Worm (Caenorhabditis elegans) whole organism, L4 larva: ENCODE data around the gene pha-2.

Source experiments
- F10B5.3 ChIP-seq: sonication (generic microtip); optimal IDR thresholded peaks from 2 replicates; lab custom pipeline; 2016; ENCODE audit warnings: mild to moderate bottlenecking, missing genetic modification characterization, missing compliant biosample characterization
- F44E2.7 ChIP-seq: fragments of 200-800 bp; sonication (Bioruptor generic); IDR thresholded peaks from 2 replicates; pipeline ENCODE4 v2.1.2; 2022; ENCODE audit warnings: missing genetic modification characterization, missing compliant biosample characterization
- F49E8.2 ChIP-seq: sonication (generic microtip); optimal IDR thresholded peaks from 2 replicates; lab custom pipeline; 2016; ENCODE audit warnings: missing compliant biosample characterization, mild to moderate bottlenecking, missing genetic modification characterization, borderline replicate concordance
- T26A8.4 ChIP-seq: fragments of 200-800 bp; sonication (Bioruptor generic); IDR thresholded peaks from 2 replicates; pipeline ENCODE4 v1.3.6; 2022; ENCODE audit warnings: missing genetic modification characterization, missing compliant biosample characterization
- Y105C5A.15 ChIP-seq: fragments of 200-800 bp; sonication (Bioruptor generic); IDR thresholded peaks from 2 replicates; pipeline ENCODE4 v1.3.6; 2022; ENCODE audit warnings: missing genetic modification characterization, missing compliant biosample characterization
- Y48G9A.11 ChIP-seq: fragments of 200-800 bp; sonication (Bioruptor generic); IDR thresholded peaks from 2 replicates; pipeline ENCODE4 v1.3.6; 2022; ENCODE audit warnings: missing genetic modification reagents, missing genetic modification characterization, missing compliant biosample characterization
- aha-1 ChIP-seq: fragments of 150-350 bp; peaks from one replicate; lab custom pipeline; 2014; ENCODE audit warnings: missing biosample characterization, missing genetic modification characterization
- ama-1 ChIP-seq: fragments of 150-350 bp; optimal IDR thresholded peaks from 2 replicates; lab custom pipeline; 2014; ENCODE audit warnings: inconsistent platforms, mixed read lengths
- arid-1 ChIP-seq: fragments of 200-800 bp; sonication (Bioruptor generic); conservative IDR thresholded peaks from 2 replicates; pipeline ENCODE4 v1.3.6; 2022; ENCODE audit warnings: missing genetic modification reagents, missing genetic modification characterization, missing compliant biosample characterization
- ceh-20 ChIP-seq: fragments of 200-800 bp; sonication (Bioruptor generic); IDR thresholded peaks from 2 replicates; pipeline ENCODE4 v1.3.6; 2022; ENCODE audit warnings: missing genetic modification reagents, missing genetic modification characterization, missing compliant biosample characterization
- ceh-28 ChIP-seq: fragments of 150-350 bp; optimal IDR thresholded peaks from 2 replicates; lab custom pipeline; 2014; ENCODE audit warnings: missing biosample characterization, missing genetic modification reagents, missing genetic modification characterization
- ceh-44 ChIP-seq: fragments of 200-800 bp; sonication (Bioruptor generic); IDR thresholded peaks from 2 replicates; pipeline ENCODE4 v1.3.6; 2022; ENCODE audit warnings: missing genetic modification reagents, missing genetic modification characterization, missing compliant biosample characterization
- ces-1 ChIP-seq: fragments of 150-350 bp; sonication (generic microtip); optimal IDR thresholded peaks from 4 replicates; lab custom pipeline; 2014; ENCODE audit warnings: missing biosample characterization, missing genetic modification reagents, missing genetic modification characterization
- daf-16 ChIP-seq, 3 experiments: sonication (generic microtip); optimal IDR thresholded peaks; 2 replicates each; lab custom pipeline; 2016 to 2017; ENCODE audit warnings: missing genetic modification characterization in 3 of 3, missing genetic modification reagents in 3 of 3, mild to moderate bottlenecking in 2 of 3, missing compliant biosample characterization in 2 of 3, missing biosample characterization in 1 of 3, moderate library complexity in 1 of 3
- daf-19 ChIP-seq: fragments of 200-800 bp; sonication (Bioruptor generic); conservative IDR thresholded peaks from 2 replicates; pipeline ENCODE4 v1.3.6; 2022; ENCODE audit warnings: missing genetic modification characterization, missing compliant biosample characterization
- daf-8 ChIP-seq: fragments of 200-800 bp; sonication (Bioruptor generic); IDR thresholded peaks from 2 replicates; pipeline ENCODE4 v1.3.6; 2022; ENCODE audit warnings: missing genetic modification characterization, missing compliant biosample characterization
- dpl-1 ChIP-seq: fragments of 150-350 bp; optimal IDR thresholded peaks from 2 replicates; lab custom pipeline; 2014; ENCODE audit warnings: missing biosample characterization, missing genetic modification reagents, missing genetic modification characterization
- duxl-1 ChIP-seq: sonication (generic microtip); optimal IDR thresholded peaks from 2 replicates; lab custom pipeline; 2016; ENCODE audit warnings: mild to moderate bottlenecking, missing genetic modification characterization, moderate library complexity, missing compliant biosample characterization; ENCODE audit not compliant: poor library complexity
- egl-43 ChIP-seq: fragments of 200-800 bp; sonication (Bioruptor generic); IDR thresholded peaks from 2 replicates; pipeline ENCODE4 v1.3.6; 2022; ENCODE audit warnings: missing genetic modification reagents, missing genetic modification characterization, missing compliant biosample characterization
- fkh-10 ChIP-seq: fragments of 150-350 bp; optimal IDR thresholded peaks from 2 replicates; lab custom pipeline; 2014; ENCODE audit warnings: missing biosample characterization, missing genetic modification reagents, missing genetic modification characterization
- hif-1 ChIP-seq, 2 experiments: sonication (generic microtip); optimal IDR thresholded peaks; 2 replicates each; lab custom pipeline; 2016 to 2017; ENCODE audit warnings: missing compliant biosample characterization in 2 of 2, missing genetic modification characterization in 2 of 2, missing genetic modification reagents in 2 of 2, missing genotype in 2 of 2, mild to moderate bottlenecking in 1 of 2
- hlh-11 ChIP-seq: fragments of 200-800 bp; sonication (Bioruptor generic); optimal IDR thresholded peaks from 2 replicates; lab custom pipeline; 2018; ENCODE audit warnings: mild to moderate bottlenecking, missing genetic modification characterization, missing compliant biosample characterization
- hlh-30 ChIP-seq: sonication (generic microtip); optimal IDR thresholded peaks from 2 replicates; lab custom pipeline; 2017; ENCODE audit warnings: antibody characterized with exemption, mild to moderate bottlenecking, missing genetic modification characterization, missing compliant biosample characterization; ENCODE audit not compliant: insufficient read depth
- jun-1 ChIP-seq: fragments of 150-350 bp; optimal IDR thresholded peaks from 2 replicates; lab custom pipeline; 2014; ENCODE audit warnings: missing biosample characterization, missing genetic modification reagents, missing genetic modification characterization
- lim-7 ChIP-seq: fragments of 200-800 bp; sonication (Bioruptor generic); IDR thresholded peaks from 2 replicates; pipeline ENCODE4 v1.3.6; 2022; ENCODE audit warnings: missing genetic modification characterization, missing compliant biosample characterization
- lin-13 ChIP-seq: fragments of 150-350 bp; optimal IDR thresholded peaks from 2 replicates; lab custom pipeline; 2014; ENCODE audit warnings: missing biosample characterization, missing genetic modification reagents, missing genetic modification characterization
- lin-15B ChIP-seq: fragments of 150-350 bp; sonication (generic microtip); optimal IDR thresholded peaks from 3 replicates; lab custom pipeline; 2014; ENCODE audit warnings: missing biosample characterization, missing genetic modification characterization
- lsy-2 ChIP-seq, 2 experiments: fragments of 150-350 bp in 1 of 2; sonication (generic microtip) in 1 of 2; optimal IDR thresholded peaks; 2 replicates each; lab custom pipeline; 2014 to 2017; ENCODE audit warnings: missing biosample characterization in 2 of 2, missing genetic modification characterization in 2 of 2
- mdt-29 ChIP-seq: fragments of 200-800 bp; sonication (Bioruptor generic); IDR thresholded peaks from 2 replicates; pipeline ENCODE4 v1.3.6; 2022; ENCODE audit warnings: missing genetic modification reagents, missing genetic modification characterization, missing compliant biosample characterization
- mep-1 ChIP-seq: fragments of 150-350 bp; sonication (generic microtip); optimal IDR thresholded peaks from 3 replicates; lab custom pipeline; 2014; ENCODE audit warnings: missing biosample characterization, missing genetic modification characterization
- mes-2 ChIP-seq: sonication (generic microtip); optimal IDR thresholded peaks from 2 replicates; lab custom pipeline; 2016; ENCODE audit warnings: missing genotype, mild to moderate bottlenecking, missing genetic modification characterization, missing compliant biosample characterization; ENCODE audit not compliant: poor library complexity, severe bottlenecking
- nhr-11 ChIP-seq: fragments of 150-350 bp; optimal IDR thresholded peaks from 2 replicates; lab custom pipeline; 2014; ENCODE audit warnings: missing biosample characterization, missing genetic modification characterization
- nhr-111 ChIP-seq: fragments of 200-800 bp; sonication (Bioruptor generic); optimal IDR thresholded peaks from 2 replicates; lab custom pipeline; 2018; ENCODE audit warnings: mild to moderate bottlenecking, missing genetic modification characterization, missing compliant biosample characterization
- nhr-28 ChIP-seq: fragments of 150-350 bp; optimal IDR thresholded peaks from 2 replicates; lab custom pipeline; 2014; ENCODE audit warnings: missing biosample characterization, missing genetic modification characterization
- nhr-48 ChIP-seq: sonication (generic microtip); optimal IDR thresholded peaks from 2 replicates; lab custom pipeline; 2016; ENCODE audit warnings: mild to moderate bottlenecking, missing genetic modification characterization, missing compliant biosample characterization
- nhr-6 ChIP-seq: fragments of 150-350 bp; optimal IDR thresholded peaks from 2 replicates; lab custom pipeline; 2014; ENCODE audit warnings: missing biosample characterization, missing genetic modification characterization
- nhr-77 ChIP-seq: fragments of 150-350 bp; optimal IDR thresholded peaks from 2 replicates; lab custom pipeline; 2014; ENCODE audit warnings: missing biosample characterization, missing genetic modification characterization
- saeg-2 ChIP-seq: fragments of 200-800 bp; sonication (Bioruptor generic); IDR thresholded peaks from 2 replicates; pipeline ENCODE4 v1.3.6; 2022; ENCODE audit warnings: missing genetic modification reagents, missing genetic modification characterization, missing compliant biosample characterization
- skn-1 ChIP-seq: fragments of 150-350 bp; optimal IDR thresholded peaks from 2 replicates; lab custom pipeline; 2014; ENCODE audit warnings: missing biosample characterization, missing genetic modification characterization
- spr-1 ChIP-seq: sonication (generic microtip); optimal IDR thresholded peaks from 2 replicates; lab custom pipeline; 2016; ENCODE audit warnings: mild to moderate bottlenecking, missing genetic modification characterization, missing compliant biosample characterization
- spr-3 ChIP-seq: fragments of 200-800 bp; sonication (Bioruptor generic); optimal IDR thresholded peaks from 2 replicates; lab custom pipeline; 2018; ENCODE audit warnings: mild to moderate bottlenecking, missing genetic modification characterization, missing compliant biosample characterization
- tra-1 ChIP-seq: fragments of 200-800 bp; sonication (Bioruptor generic); IDR thresholded peaks from 2 replicates; pipeline ENCODE4 v1.3.6; 2022; ENCODE audit warnings: missing genetic modification reagents, missing genetic modification characterization, missing compliant biosample characterization
- unc-62 ChIP-seq, 3 experiments: fragments of 150-350 bp in 1 of 3; sonication (generic microtip); optimal IDR thresholded peaks in 2 of 3; peaks in 1 of 3; 1 replicate in 1 of 3; 2 replicates in 2 of 3; lab custom pipeline; 2014 to 2017; ENCODE audit warnings: missing biosample characterization in 3 of 3, missing genetic modification characterization in 3 of 3, missing genetic modification reagents in 3 of 3, missing genotype in 1 of 3
- vab-7 ChIP-seq: fragments of 200-800 bp; sonication (Bioruptor generic); IDR thresholded peaks from 2 replicates; pipeline ENCODE4 v1.3.6; 2022; ENCODE audit warnings: missing genetic modification reagents, missing genetic modification characterization, missing compliant biosample characterization
- ztf-11 ChIP-seq: fragments of 150-350 bp; optimal IDR thresholded peaks from 2 replicates; lab custom pipeline; 2014; ENCODE audit warnings: missing biosample characterization, missing genetic modification characterization
- ztf-7 ChIP-seq: fragments of 150-350 bp; optimal IDR thresholded peaks from 2 replicates; lab custom pipeline; 2014; ENCODE audit warnings: missing biosample characterization, missing genetic modification characterization

The pha-2 gene

ce11 chrX:645589-645988 is 8.8 kb upstream of the pha-2 start (continued):
- no peak for TF ChIP-seq nhr-11 (tag; lab: Kevin White, UChicago)
- no peak for TF ChIP-seq daf-8 (GFP tag; lab: Robert Waterston, UW)
- TF ChIP-seq nhr-111 (GFP tag; lab: Kevin White, UChicago): no peak
- no peak for TF ChIP-seq dpl-1 (GFP tag; lab: Kevin White, UChicago)
- peak; percentile 71 for TF ChIP-seq hlh-11 (tag; lab: Kevin White, UChicago)
- TF ChIP-seq tra-1 (GFP tag; lab: Robert Waterston, UW): no peak
- no peak for TF ChIP-seq hlh-30
- TF ChIP-seq ces-1 (GFP tag; lab: Kevin White, UChicago): no peak
- no peak for TF ChIP-seq daf-19 (GFP tag; lab: Robert Waterston, UW)
- TF ChIP-seq skn-1 (tag; lab: Kevin White, UChicago): no peak
- no peak for TF ChIP-seq ceh-44 (GFP tag; lab: Robert Waterston, UW)
- TF ChIP-seq ama-1 (lab: Kevin White, UChicago): no peak
- no peak for TF ChIP-seq lsy-2 (tag; optimal IDR thresholded peaks at IDR 0.05; lab: Kevin White, UChicago)
- no peak for TF ChIP-seq daf-16 (GFP tag; optimal IDR thresholded peaks at IDR 0.05; lab: Kevin White, UChicago)
- peak; percentile 78 for TF ChIP-seq daf-16 (tag; optimal IDR thresholded peaks at IDR 0.05; lab: Kevin White, UChicago)
- TF ChIP-seq nhr-6 (tag; lab: Kevin White, UChicago): peak; percentile 24
- peak; percentile 71 for TF ChIP-seq nhr-28 (tag; lab: Kevin White, UChicago)
- TF ChIP-seq hif-1 (tag; optimal IDR thresholded peaks at IDR 0.05; lab: Kevin White, UChicago): no peak
- TF ChIP-seq mdt-29 (GFP tag; lab: Robert Waterston, UW): no peak
- TF ChIP-seq T26A8.4: no peak
- TF ChIP-seq ztf-11 (tag; lab: Kevin White, UChicago): no peak
- TF ChIP-seq mes-2 (tag; lab: Kevin White, UChicago): peak; percentile 23
- TF ChIP-seq Y105C5A.15 (GFP tag; lab: Robert Waterston, UW): no peak
- no peak for TF ChIP-seq jun-1
- TF ChIP-seq spr-3 (GFP tag; lab: Kevin White, UChicago): no peak
- no peak for TF ChIP-seq lin-15B (tag; lab: Kevin White, UChicago)
- TF ChIP-seq duxl-1: no peak
- TF ChIP-seq F44E2.7 (GFP tag; lab: Robert Waterston, UW): no peak
- TF ChIP-seq ceh-28 (tag; lab: Kevin White, UChicago): no peak
- TF ChIP-seq F49E8.2 (tag; lab: Kevin White, UChicago): no peak
- TF ChIP-seq ztf-7 (tag; lab: Kevin White, UChicago): no peak
- TF ChIP-seq lim-7 (GFP tag; lab: Robert Waterston, UW): no peak

ce11 chrX:642817-643216 is 6.0 kb upstream of the pha-2 start:
- no peak for TF ChIP-seq daf-19 (GFP tag; lab: Robert Waterston, UW)
- no peak for TF ChIP-seq aha-1 (tag; lab: Kevin White, UChicago)
- TF ChIP-seq spr-1 (tag; lab: Kevin White, UChicago): no peak
- peak; percentile 12 for TF ChIP-seq nhr-77 (tag; lab: Kevin White, UChicago)
- no peak for TF ChIP-seq lsy-2 (tag; optimal IDR thresholded peaks at IDR 0.05; lab: Kevin White, UChicago)
- peak; percentile 14 for TF ChIP-seq mep-1
- TF ChIP-seq lim-7 (GFP tag; lab: Robert Waterston, UW): no peak
- TF ChIP-seq egl-43 (GFP tag; lab: Robert Waterston, UW): 0 out of 2 replicates have a peak, but pooled peaks have one; percentile 8
- no peak for TF ChIP-seq fkh-10
- no peak for TF ChIP-seq lin-13
- no peak for TF ChIP-seq ceh-20 (GFP tag; lab: Robert Waterston, UW)
- no peak for TF ChIP-seq Y48G9A.11 (GFP tag; lab: Robert Waterston, UW)
- TF ChIP-seq hlh-11 (tag; lab: Kevin White, UChicago): peak; percentile 26
- no peak for TF ChIP-seq arid-1 (GFP tag; lab: Robert Waterston, UW)
- no peak for TF ChIP-seq duxl-1
- TF ChIP-seq nhr-48: peak; percentile 3
- peak in 1 of 2 experiments; percentile 52 for TF ChIP-seq unc-62 (GFP tag; optimal IDR thresholded peaks at IDR 0.05 in 1 of 2; lab: Kevin White, UChicago)
- TF ChIP-seq unc-62 (tag; optimal IDR thresholded peaks at IDR 0.05; lab: Kevin White, UChicago): no peak
- no peak for TF ChIP-seq ztf-7 (tag; lab: Kevin White, UChicago)
- no peak for TF ChIP-seq F10B5.3 (tag; lab: Kevin White, UChicago)
- no peak for TF ChIP-seq saeg-2 (GFP tag; lab: Robert Waterston, UW)
- 0 out of 2 replicates have a peak, but pooled peaks have one; percentile 22 for TF ChIP-seq vab-7 (GFP tag; lab: Robert Waterston, UW)
- no peak for TF ChIP-seq Y105C5A.15 (GFP tag; lab: Robert Waterston, UW)
